Fruit fly (Drosophila melanogaster) whole organism, adult: Measurements from ENCODE around the gene CG11893.
A peak's percentile ranks its signal among the peaks of the same experiment; 100 is the strongest.

Experiments used
- CG11617 ChIP-seq: fragments of 200-800 bp; sonication (Bioruptor generic); optimal IDR thresholded peaks from 2 replicates; lab custom pipeline; 2017; ENCODE audit warnings: mild to moderate bottlenecking, missing biosample characterization, missing genetic modification reagents, missing genetic modification characterization
- CG12768 ChIP-seq: fragments of 200-800 bp; sonication (Bioruptor generic); optimal IDR thresholded peaks from 2 replicates; lab custom pipeline; 2017; ENCODE audit warnings: missing biosample characterization, missing genetic modification characterization, mild to moderate bottlenecking, moderate library complexity, missing genetic modification reagents
- CG14711 ChIP-seq: fragments of 200-800 bp; sonication (Bioruptor generic); optimal IDR thresholded peaks from 2 replicates; lab custom pipeline; 2018; ENCODE audit warnings: missing biosample characterization, mild to moderate bottlenecking, missing genetic modification characterization, moderate library complexity
- CG1620 ChIP-seq: fragments of 200-800 bp; sonication (Bioruptor generic); optimal IDR thresholded peaks from 2 replicates; lab custom pipeline; 2016; ENCODE audit warnings: missing biosample characterization, missing genetic modification characterization
- CG33017 ChIP-seq: fragments of 200-800 bp; sonication (Bioruptor generic); optimal IDR thresholded peaks from 2 replicates; lab custom pipeline; 2018; ENCODE audit warnings: missing biosample characterization, mild to moderate bottlenecking, missing genetic modification characterization, moderate library complexity
- CG5204 ChIP-seq: fragments of 200-800 bp; sonication (Bioruptor generic); optimal IDR thresholded peaks from 2 replicates; lab custom pipeline; 2016; ENCODE audit warnings: missing biosample characterization, missing genetic modification characterization
- CG7045 ChIP-seq: fragments of 200-800 bp; sonication (Bioruptor generic); optimal IDR thresholded peaks from 2 replicates; lab custom pipeline; 2017; ENCODE audit warnings: missing biosample characterization, mild to moderate bottlenecking, missing genetic modification characterization
- CG7101 ChIP-seq: fragments of 200-800 bp; sonication (Bioruptor generic); optimal IDR thresholded peaks from 2 replicates; lab custom pipeline; 2018; ENCODE audit warnings: missing biosample characterization, mild to moderate bottlenecking, missing genetic modification characterization, moderate library complexity
- Clk ChIP-seq: fragments of 200-800 bp; sonication (Bioruptor generic); optimal IDR thresholded peaks from 2 replicates; lab custom pipeline; 2017; ENCODE audit warnings: missing biosample characterization, missing genetic modification characterization
- Hr96 ChIP-seq: fragments of 200-800 bp; sonication (Bioruptor generic); optimal IDR thresholded peaks from 2 replicates; lab custom pipeline; 2016; ENCODE audit warnings: missing biosample characterization, missing genetic modification characterization
- Mnt ChIP-seq: fragments of 200-800 bp; sonication (Bioruptor generic); optimal IDR thresholded peaks from 2 replicates; lab custom pipeline; 2016; ENCODE audit warnings: missing biosample characterization, mild to moderate bottlenecking, missing genetic modification characterization
- bab1 ChIP-seq: fragments of 200-800 bp; sonication (Bioruptor generic); optimal IDR thresholded peaks from 3 replicates; lab custom pipeline; 2019; ENCODE audit warnings: missing biosample characterization, mild to moderate bottlenecking, missing genetic modification characterization, moderate library complexity
- cic ChIP-seq: fragments of 200-800 bp; sonication (Bioruptor generic); optimal IDR thresholded peaks from 2 replicates; lab custom pipeline; 2017; ENCODE audit warnings: missing biosample characterization, mild to moderate bottlenecking, missing genetic modification characterization, moderate library complexity
- cnc ChIP-seq, 2 experiments: fragments of >200 bp; optimal IDR thresholded peaks; 2 replicates each; lab custom pipeline; 2017
- kay ChIP-seq: fragments of 200-800 bp; sonication (Bioruptor generic); peaks from one replicate; lab custom pipeline; 2016; ENCODE audit warnings: missing biosample characterization, missing genetic modification characterization, borderline replicate concordance
- ovo ChIP-seq: fragments of 200-800 bp; sonication (Bioruptor generic); optimal IDR thresholded peaks from 2 replicates; lab custom pipeline; 2016; ENCODE audit warnings: missing biosample characterization, missing genetic modification characterization
- pad ChIP-seq: fragments of 200-800 bp; sonication (Bioruptor generic); optimal IDR thresholded peaks from 3 replicates; lab custom pipeline; 2017; ENCODE audit warnings: missing biosample characterization, missing genetic modification characterization, mild to moderate bottlenecking, moderate library complexity, missing genetic modification reagents
- tj ChIP-seq: fragments of 200-800 bp; sonication (Bioruptor generic); optimal IDR thresholded peaks from 3 replicates; lab custom pipeline; 2017; ENCODE audit warnings: missing biosample characterization, mild to moderate bottlenecking, missing genetic modification characterization, moderate library complexity
- toe ChIP-seq: fragments of 200-800 bp; sonication (Bioruptor generic); optimal IDR thresholded peaks from 2 replicates; lab custom pipeline; 2016; ENCODE audit warnings: missing biosample characterization, missing genetic modification characterization

Gene CG11893

dm6 chr3R:25322657-25323056 is 33.0 kb downstream of the CG11893 start, which contains the start of gene CG10562:
Gene CG10562 (minus strand): TSS chr3R:25322757.
- TF ChIP-seq cic (GFP tag; lab: Kevin White, UChicago) (peak; percentile 28), pad (GFP tag; lab: Kevin White, UChicago) (no peak), CG12768 (GFP tag; lab: Kevin White, UChicago) (peak; percentile 10), tj (GFP tag; lab: Kevin White, UChicago) (no peak), CG7045 (GFP tag; lab: Kevin White, UChicago) (no peak), Hr96 (GFP tag; lab: Kevin White, UChicago) (no peak), CG14711 (tag; lab: Kevin White, UChicago) (no peak), CG11617 (GFP tag; lab: Kevin White, UChicago) (no peak), toe (GFP tag; lab: Kevin White, UChicago) (no peak), CG1620 (GFP tag; lab: Kevin White, UChicago) (no peak), Mnt (GFP tag; lab: Kevin White, UChicago) (no peak), cnc (optimal IDR thresholded peaks at IDR 0.05; lab: Kevin White, UChicago) (no peak), Clk (GFP tag; lab: Kevin White, UChicago) (no peak)

DNA sequence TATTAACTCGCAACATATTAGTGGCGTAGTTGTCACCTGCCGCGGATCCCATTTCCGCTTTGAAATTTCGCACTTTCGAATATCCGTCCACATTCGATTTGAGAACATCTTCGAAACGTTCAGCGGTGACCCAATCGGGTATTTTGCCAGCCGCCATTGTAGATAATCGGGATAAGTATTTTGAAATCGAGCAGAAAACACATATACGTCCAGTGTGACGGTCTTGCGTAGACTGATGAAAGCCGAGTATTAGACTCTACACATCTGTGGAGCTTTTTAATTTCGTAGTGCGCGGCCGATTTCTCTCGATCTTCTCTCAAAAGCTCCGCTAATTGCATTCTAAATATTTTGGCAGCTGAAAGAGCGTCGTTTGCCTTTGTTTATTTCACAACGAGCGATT is 39.4 kb downstream of the CG11893 start, which contains the start of gene CHKov1:
TSS of gene CHKov1 (minus strand) at position 238 of the 400 bp plus-strand sequence.
- TF ChIP-seq CG11617 (GFP tag; lab: Kevin White, UChicago) (peak; percentile 13), tj (GFP tag; lab: Kevin White, UChicago) (no peak), CG12768 (GFP tag; lab: Kevin White, UChicago) (peak; percentile 21), CG33017 (tag; lab: Kevin White, UChicago) (peak; percentile 43), Mnt (GFP tag; lab: Kevin White, UChicago) (no peak), kay (GFP tag; lab: Kevin White, UChicago) (no peak), CG1620 (GFP tag; lab: Kevin White, UChicago) (no peak), CG14711 (tag; lab: Kevin White, UChicago) (no peak), CG5204 (GFP tag; lab: Kevin White, UChicago) (no peak), CG7101 (tag; lab: Kevin White, UChicago) (no peak), cic (GFP tag; lab: Kevin White, UChicago) (peak; percentile 1)

DNA sequence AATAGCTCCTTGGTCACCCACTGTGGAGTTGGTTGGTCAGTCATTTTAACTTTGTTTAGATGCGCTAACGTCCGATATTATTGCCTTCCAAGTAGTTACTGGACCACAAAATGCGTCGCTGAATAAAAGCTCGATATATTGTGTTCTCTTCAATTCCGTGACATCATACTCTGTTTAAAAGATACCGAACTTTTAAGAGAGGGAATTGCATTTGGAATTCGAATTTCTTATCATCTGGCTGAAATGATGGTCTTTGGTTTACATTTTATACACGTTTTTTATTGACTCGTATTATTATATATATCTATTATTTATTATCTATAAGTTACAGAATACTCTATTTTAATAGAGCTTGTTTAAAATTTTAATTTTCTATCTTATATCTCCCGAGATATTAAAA is 41.4 kb downstream of the CG11893 start, which contains the start of gene CHKov2:
TSS of gene CHKov2 (minus strand) at position 101 of the 400 bp plus-strand sequence.
- peak; percentile 5 for TF ChIP-seq cic (GFP tag; lab: Kevin White, UChicago)
- TF ChIP-seq CG12768 (GFP tag; lab: Kevin White, UChicago), result no peak

dm6 chr3R:25335065-25335464 is 45.4 kb downstream of the CG11893 start, which contains the start of the genes CG10669 and CG11902:
Gene CG10669 (minus strand): TSS chr3R:25335243.
Gene CG11902 (plus strand): TSS chr3R:25335257.
- TF ChIP-seq Mnt (GFP tag; lab: Kevin White, UChicago) (peak; percentile 12), ovo (GFP tag; lab: Kevin White, UChicago) (no peak), bab1 (peak; percentile 67), CG5204 (GFP tag; lab: Kevin White, UChicago) (no peak), pad (GFP tag; lab: Kevin White, UChicago) (no peak), CG12768 (GFP tag; lab: Kevin White, UChicago) (no peak)

- TF ChIP-seq Hr96 (GFP tag; lab: Kevin White, UChicago) (no peak), bab1 (no peak), Clk (GFP tag; lab: Kevin White, UChicago) (no peak), Mnt (GFP tag; lab: Kevin White, UChicago) (no peak), kay (GFP tag; lab: Kevin White, UChicago) (no peak), toe (GFP tag; lab: Kevin White, UChicago) (no peak), tj (GFP tag; lab: Kevin White, UChicago) (no peak), CG11617 (GFP tag; lab: Kevin White, UChicago) (no peak), CG33017 (tag; lab: Kevin White, UChicago) (no peak), CG7045 (GFP tag; lab: Kevin White, UChicago) (no peak), ovo (GFP tag; lab: Kevin White, UChicago) (no peak), pad (GFP tag; lab: Kevin White, UChicago) (no peak), CG14711 (tag; lab: Kevin White, UChicago) (no peak), CG12768 (GFP tag; lab: Kevin White, UChicago) (no peak), CG7101 (tag; lab: Kevin White, UChicago) (no peak)
Observed at dm6 chr3R:25339952-25340351, 50.3 kb downstream of the CG11893 start, which contains the start of gene rha. Gene rha (plus strand): TSS chr3R:25340252.
